Worm (Caenorhabditis elegans) whole organism, dauer: ENCODE data around the gene Y41C4A.11.

Source experiments
- unc-62 ChIP-seq: sonication (generic microtip); optimal IDR thresholded peaks from 2 replicates; lab custom pipeline; 2017; ENCODE audit warnings: missing biosample characterization, missing genetic modification reagents, missing genetic modification characterization

Y41C4A.11 gene

DNA sequence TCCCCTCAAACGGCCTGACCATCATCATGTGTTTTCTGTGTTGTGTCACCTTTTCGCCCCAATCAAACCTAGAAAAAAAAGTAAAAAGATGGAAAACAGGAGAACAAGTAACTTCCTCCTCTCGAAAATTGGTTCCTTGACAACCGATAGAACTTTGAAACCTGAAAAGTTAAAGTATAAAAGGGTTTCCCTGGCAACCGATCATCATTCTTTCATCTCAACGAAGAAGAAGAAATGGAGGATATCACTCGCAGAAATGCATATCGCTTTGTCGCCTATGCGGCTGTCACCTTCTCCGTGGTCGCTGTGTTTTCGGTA is 15.9 kb upstream of the Y41C4A.11 start, which contains the start of gene col-95:
col-95 (plus strand) TSS at position 219 of the 318 bp plus-strand sequence.
- no peak for TF ChIP-seq unc-62 (GFP tag; lab: Kevin White, UChicago)

DNA sequence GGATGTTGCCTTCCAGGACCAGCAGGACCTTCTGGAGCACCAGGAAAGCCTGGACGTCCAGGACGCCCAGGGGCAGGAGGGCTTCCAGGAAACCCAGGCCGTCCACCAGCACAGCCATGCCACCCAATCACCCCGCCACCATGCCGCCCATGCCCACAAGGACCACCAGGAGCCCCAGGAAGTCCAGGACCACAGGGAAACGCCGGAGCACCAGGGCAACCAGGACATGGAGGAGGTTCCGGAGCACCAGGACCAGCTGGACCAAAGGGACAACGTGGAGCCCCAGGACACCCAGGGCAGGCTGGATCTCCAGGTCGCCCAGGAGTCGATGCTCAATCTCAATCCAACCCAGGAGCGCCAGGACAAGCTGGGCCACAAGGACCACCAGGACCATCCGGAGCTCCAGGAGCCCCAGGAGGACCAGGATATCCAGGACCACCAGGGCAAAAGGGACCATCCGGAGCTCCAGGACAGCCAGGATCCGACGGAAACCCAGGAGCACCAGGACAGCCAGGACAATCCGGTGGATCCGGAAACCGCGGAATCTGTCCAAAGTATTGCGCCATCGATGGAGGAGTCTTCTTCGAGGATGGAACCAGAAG is 15.2 kb upstream of the Y41C4A.11 start:
- TF ChIP-seq unc-62 (GFP tag; lab: Kevin White, UChicago), result no peak

DNA sequence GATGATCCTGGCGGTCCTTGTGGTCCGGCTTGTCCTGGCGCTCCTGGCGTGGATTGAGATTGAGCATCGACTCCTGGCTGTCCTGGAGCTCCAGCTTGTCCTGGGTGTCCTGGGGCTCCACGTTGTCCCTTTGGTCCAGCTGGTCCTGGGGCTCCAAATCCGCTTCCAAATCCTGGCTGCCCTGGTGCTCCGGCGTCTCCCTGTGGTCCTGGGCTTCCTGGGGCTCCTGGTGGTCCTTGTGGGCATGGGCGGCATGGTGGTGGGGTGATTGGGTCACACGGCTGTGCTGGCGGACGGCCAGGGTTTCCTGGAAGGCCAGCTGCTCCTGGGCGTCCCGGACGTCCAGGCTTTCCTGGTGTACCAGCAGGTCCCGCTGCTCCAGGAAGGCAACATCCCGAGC is 13.7 kb upstream of the Y41C4A.11 start:
- TF ChIP-seq unc-62 (GFP tag; lab: Kevin White, UChicago), result no peak

DNA sequence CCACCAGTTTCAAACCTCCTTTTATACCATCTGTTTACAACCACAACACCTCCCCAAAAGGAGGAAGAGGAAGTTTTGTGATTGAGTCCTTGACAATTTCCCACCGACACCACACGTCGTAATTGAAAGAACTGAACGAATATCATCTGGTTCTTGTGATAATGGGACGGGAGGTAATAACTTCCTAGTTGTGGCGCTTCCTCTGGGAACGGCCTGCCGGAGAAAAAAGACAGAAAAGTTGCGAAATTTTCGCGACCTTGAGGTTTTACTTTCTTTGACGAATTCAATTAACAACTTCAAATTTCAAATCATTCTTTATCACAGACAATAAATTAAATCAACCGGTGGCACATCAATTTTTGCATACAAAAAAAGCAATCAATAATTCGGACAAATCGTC is 13.0 kb upstream of the Y41C4A.11 start, which contains the start of gene col-96:
col-96 (minus strand) TSS at position 101 of the 400 bp plus-strand sequence.
- TF ChIP-seq unc-62 (GFP tag; lab: Kevin White, UChicago), result no peak

DNA sequence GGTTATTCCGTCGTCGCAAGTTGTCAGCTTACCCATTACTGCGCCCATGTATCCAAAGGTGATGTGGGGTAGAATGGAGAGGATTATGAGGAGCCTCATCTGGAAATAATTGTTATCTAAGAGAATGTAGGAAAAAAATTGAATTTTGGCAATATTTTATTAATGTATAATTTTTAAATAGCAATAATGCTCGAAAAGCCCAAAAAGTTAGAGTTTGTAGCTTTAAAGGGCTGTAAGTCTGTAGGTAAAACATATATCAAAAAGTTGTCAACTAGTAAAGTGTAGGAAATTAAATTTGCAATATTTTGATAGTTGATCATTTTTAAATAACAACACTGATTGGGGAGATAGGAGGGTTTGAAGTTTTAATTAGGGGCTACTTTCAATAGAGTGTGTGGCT is 10.9 kb upstream of the Y41C4A.11 start, which contains the start of gene Y41C4A.8:
Y41C4A.8 (minus strand) TSS at position 101 of the 400 bp plus-strand sequence.
- TF ChIP-seq unc-62 (GFP tag; lab: Kevin White, UChicago), result no peak

DNA sequence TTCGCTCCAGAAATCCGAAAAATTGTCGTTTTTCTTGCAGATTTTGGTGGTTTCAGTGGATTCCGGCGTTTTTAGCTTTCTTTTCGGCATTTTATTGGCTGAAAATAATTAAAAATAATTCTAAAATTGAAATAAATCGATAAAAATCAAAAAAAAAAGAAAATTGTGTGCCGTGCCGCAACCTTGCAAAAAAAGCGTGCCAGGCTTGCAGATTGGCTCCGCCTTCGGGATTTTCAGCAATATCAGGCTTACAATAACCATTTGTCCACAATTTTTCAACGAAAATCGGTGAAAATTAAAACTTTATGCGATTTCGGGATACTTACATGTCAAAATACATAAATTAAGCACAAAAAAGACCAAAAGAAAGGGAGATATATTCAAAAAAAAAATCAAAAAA is 1.1 kb upstream of the Y41C4A.11 start, which contains the start of gene Y41C4A.9:
Y41C4A.9 (minus strand) TSS at position 98 of the 400 bp plus-strand sequence.
- TF ChIP-seq unc-62 (GFP tag; lab: Kevin White, UChicago), result no peak

DNA sequence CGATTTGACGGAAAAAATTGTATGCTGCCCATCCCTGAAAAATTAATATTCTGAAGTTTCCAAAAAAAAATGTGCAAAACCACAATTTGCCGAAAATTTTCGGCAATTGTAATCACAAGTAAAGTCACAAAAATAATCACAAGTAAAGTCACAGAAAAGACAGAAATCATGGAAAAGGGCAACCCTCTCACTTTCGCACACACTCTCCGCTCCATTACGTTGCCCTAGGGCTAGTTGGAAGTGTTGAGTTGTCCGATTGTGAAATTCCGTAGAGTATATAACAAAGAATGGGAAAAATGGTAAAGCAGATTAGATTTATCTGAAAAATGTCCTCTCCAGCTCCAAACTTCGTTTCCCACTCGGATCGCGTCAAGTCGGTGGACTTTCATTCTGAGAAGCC is 1.7 kb downstream of the Y41C4A.11 start, which contains the start of gene Y41C4A.32:
Y41C4A.32 (plus strand) TSS at position 302 of the 400 bp plus-strand sequence.
- TF ChIP-seq unc-62 (GFP tag; lab: Kevin White, UChicago), result no peak

DNA sequence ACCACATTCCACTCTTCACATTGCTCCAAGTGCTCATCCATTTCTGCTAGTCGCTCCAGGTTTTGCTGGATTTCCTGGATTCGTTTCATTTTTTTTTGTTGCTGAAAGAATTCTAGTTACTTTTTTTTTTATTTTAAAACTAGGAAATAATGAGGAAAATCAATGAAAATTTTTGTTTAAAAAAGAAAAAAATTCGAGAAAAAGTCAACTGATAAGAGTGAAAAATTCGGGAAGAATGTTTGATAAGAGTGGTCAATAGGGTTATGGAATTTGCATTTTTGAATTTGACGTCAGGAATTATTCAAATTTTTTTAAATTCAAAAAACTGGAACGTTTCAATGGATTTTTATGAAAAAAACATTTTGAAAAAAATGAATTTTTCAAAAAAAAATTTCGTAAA is 6.9 kb downstream of the Y41C4A.11 start, which contains the start of gene Y41C4A.12:
Y41C4A.12 (minus strand) TSS at position 101 of the 400 bp plus-strand sequence.
- no peak for TF ChIP-seq unc-62 (GFP tag; lab: Kevin White, UChicago)

DNA sequence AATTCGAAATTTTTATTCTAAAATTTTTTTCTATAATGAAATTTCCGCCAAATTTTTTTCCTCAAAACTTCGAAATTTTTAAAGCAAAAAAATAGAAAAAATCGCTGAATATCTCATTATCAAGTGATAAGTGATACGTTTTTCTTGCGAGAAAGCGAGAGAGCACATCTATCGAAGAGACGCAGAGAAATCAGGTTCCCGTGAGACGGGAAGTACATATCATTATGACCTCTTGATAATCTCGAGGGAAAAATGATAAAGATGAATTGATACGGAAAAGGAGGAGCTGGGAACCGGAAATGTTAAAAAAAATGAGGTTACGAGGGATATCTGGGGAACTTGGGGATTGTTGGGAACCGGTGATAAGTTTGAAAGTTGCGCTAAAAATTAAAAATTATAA is 7.3 kb downstream of the Y41C4A.11 start:
- no peak for TF ChIP-seq unc-62 (GFP tag; lab: Kevin White, UChicago)

DNA sequence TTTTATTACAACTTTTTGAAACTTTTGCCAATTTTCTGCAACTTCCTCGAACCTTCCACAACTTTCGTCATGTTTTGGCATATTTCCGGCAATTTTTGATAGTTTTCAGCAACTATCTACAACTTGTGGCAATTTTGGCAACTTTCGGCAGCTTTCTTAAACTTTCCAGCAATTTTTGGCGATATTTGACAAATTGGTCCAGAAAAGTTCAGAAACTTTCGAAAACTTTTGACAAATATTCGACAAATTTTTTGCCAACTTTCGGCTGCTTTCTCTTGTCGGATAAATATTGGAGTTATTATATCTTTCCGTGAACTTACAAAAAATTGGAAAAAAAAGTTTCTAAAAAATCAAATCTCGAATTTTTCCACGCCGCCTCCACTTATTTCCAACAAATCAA is 10.7 kb downstream of the Y41C4A.11 start, which contains the start of gene Y41C4A.18:
Y41C4A.18 (plus strand) TSS at position 301 of the 400 bp plus-strand sequence.
- no peak for TF ChIP-seq unc-62 (GFP tag; lab: Kevin White, UChicago)

DNA sequence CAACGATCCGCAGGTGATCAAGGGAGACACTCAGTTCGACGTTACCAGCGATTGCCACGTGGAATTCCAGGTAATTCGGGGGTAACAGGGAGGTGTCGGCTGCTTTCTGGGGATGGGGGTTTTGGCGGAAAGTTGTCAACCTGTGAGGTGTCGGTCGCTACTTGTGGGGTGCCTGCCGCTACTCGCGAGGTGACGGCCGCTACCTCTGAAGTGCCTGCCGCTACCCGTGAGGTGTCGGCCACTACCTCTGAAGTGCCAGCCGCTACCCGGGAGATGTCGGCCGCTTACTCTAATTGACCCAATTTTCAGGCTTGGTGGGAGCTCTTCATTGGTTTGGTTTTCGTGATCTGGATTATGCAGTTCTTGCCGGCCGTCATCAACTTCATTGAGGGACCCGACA is 11.2 kb downstream of the Y41C4A.11 start:
- no peak for TF ChIP-seq unc-62 (GFP tag; lab: Kevin White, UChicago)

DNA sequence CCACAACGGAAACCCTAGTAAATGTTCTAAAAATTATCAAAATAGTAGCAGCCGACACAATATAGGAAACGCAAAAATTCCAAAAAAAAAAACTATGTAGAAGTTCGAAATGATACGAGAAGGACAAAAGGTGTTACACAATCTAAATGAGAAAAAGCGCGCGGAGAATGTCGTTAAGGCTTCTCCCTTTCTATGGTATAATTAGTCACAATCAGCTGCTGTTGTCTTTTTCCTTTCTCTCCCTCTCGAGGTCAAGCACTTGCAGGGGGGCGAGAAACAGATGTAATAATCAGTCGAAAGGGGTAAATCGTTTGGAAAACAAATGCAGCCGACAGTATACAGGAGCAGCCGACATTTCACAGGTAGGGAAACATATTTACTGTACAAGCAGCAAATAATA is 11.8 kb downstream of the Y41C4A.11 start:
- no peak for TF ChIP-seq unc-62 (GFP tag; lab: Kevin White, UChicago)

DNA sequence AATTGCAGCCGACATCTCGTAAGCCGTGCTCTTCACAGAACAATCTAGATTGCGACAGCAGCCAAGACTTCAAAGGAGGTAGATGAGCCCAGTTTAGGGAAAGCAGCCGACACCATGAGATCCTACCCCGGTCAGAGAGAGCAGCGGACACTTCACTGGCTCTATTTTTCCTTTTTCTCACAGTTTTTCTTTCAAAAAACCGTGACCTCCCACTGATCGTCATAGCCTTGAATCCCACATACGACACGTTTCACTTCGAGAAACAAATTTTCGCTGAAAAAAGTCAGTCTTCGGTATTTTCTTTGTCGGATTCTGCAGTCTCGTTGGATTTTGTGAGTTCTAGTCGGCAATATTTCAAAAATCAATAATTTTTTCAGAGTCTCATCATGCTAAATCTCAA is 12.4 kb downstream of the Y41C4A.11 start, which contains the start of gene Y41C4A.21:
Y41C4A.21 (plus strand) TSS at position 301 of the 400 bp plus-strand sequence.
- no peak for TF ChIP-seq unc-62 (GFP tag; lab: Kevin White, UChicago)

DNA sequence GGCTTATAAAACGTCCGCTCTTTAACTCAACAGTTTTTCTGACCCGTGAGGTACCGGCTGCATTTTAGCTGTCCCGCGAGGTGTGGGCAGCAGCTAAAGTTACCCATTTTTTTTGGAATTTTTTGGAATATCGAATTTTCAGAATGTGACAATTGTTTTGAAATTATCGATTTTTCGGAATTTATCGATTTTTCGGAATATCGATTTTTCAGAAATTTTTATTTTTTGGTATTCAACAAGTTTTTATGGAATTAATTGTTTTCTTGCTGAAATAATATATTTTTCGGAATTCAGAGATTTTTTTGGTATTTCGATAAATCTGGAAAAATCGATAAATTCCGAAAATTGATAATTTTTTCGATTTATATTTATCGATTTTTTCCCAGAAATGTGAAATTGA is 13.3 kb downstream of the Y41C4A.11 start:
- no peak for TF ChIP-seq unc-62 (GFP tag; lab: Kevin White, UChicago)

DNA sequence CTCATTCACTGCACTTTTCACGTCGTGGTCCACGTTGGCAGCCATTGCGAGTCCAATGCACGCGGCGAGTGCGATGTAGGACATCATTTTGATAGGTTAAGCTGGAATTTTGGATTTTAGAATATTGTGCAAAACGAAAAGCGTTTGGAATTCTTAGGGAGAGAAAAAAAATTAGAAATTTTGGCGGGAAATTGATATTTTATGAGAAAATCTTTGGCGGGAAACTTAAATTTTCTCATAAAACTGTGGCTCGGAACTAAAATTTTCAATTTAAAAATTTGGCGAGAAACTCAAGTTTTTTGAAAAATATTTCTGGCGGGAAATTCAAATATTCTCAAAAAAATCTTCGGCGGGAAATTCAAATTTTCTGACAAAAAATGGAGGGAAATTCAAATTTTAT is 17.9 kb downstream of the Y41C4A.11 start, which contains the start of gene sup-1:
sup-1 (minus strand) TSS at position 101 of the 400 bp plus-strand sequence.
- no peak for TF ChIP-seq unc-62 (GFP tag; lab: Kevin White, UChicago)

DNA sequence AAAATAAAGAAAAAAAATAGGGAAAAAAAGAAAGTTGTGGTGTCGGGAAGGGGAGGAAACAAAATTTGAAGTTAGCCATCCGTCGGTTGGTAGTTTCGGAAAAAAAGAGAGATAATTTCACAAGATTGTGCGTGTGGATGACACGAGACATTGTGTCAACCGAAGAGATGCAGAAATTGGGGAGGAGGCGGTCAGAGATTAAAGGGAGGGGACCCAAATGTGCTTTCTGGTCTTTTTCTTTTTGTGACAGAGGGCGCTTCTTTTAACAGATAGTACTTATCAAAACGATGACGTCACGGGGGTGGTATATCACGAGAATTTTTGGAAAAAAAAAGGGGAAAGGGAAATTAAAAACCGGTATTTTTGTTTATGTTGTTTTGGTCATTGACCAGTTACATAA is 18.8 kb downstream of the Y41C4A.11 start:
- no peak for TF ChIP-seq unc-62 (GFP tag; lab: Kevin White, UChicago)

DNA sequence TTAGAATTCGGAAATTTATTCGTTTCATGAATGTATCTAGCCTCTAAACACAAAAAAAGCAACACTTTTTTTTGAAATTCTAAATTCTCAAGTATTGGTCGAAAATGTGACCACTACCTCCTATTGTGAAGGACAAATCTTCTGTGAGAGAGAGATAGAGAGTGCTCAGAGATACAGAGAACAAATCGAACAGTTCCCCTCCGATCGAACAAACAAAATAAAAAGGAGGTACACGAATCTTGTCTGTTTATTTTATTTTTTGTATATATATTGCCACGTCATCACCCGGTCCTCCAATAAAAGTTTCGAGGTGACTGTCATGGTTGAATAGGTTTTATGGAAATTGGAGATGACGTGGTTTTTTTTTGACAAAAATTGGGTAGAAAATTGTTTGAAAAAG is 21.2 kb downstream of the Y41C4A.11 start:
- TF ChIP-seq unc-62 (GFP tag; lab: Kevin White, UChicago), result no peak
